7 worm cellular contexts compared by ENCODE assay signal in genomic region chrII:7343668-7344067, ce11.
TF ChIP-seq lines count a peak whose summit lies in the region.

No protein-coding gene starts in this region.

TF ChIP-seq in whole organism, L1 larva, 84 proteins besides CTCF, POLR2A, EP300 and RAD21:
- TF ChIP-seq ama-1 (optimal IDR thresholded peaks at IDR 0.05; lab: Kevin White, UChicago): peak; percentile 4
- TF ChIP-seq fkh-4 (tag; optimal IDR thresholded peaks at IDR 0.05; lab: Kevin White, UChicago; ENCODE audit: borderline replicate concordance): no peak
TF ChIP-seq in whole organism, L1 larva: peak in this region for 1.

TF ChIP-seq in whole organism, L3 larva, 47 proteins besides CTCF, POLR2A, EP300 and RAD21:
- TF ChIP-seq zag-1 (tag; optimal IDR thresholded peaks at IDR 0.05; lab: Kevin White, UChicago) (no peak), nhr-12 (tag; optimal IDR thresholded peaks at IDR 0.05; lab: Kevin White, UChicago) (no peak), nhr-237 (tag; optimal IDR thresholded peaks at IDR 0.05; lab: Kevin White, UChicago) (no peak), elt-3 (tag; optimal IDR thresholded peaks at IDR 0.05; lab: Kevin White, UChicago) (no peak), ama-1 (optimal IDR thresholded peaks at IDR 0.05; lab: Kevin White, UChicago) (peak; percentile 86), lin-39 (tag; optimal IDR thresholded peaks at IDR 0.05; lab: Kevin White, UChicago) (peak; percentile 34), unc-39 (tag; optimal IDR thresholded peaks at IDR 0.05; lab: Kevin White, UChicago) (no peak), aly-2 (tag; optimal IDR thresholded peaks at IDR 0.05; lab: Kevin White, UChicago) (no peak), eor-1 (tag; optimal IDR thresholded peaks at IDR 0.05; lab: Kevin White, UChicago) (no peak), unc-62 (GFP tag; optimal IDR thresholded peaks at IDR 0.05; lab: Kevin White, UChicago) (no peak), sea-2 (GFP tag; optimal IDR thresholded peaks at IDR 0.05; lab: Kevin White, UChicago) (no peak), fos-1 (tag; optimal IDR thresholded peaks at IDR 0.05; lab: Kevin White, UChicago) (no peak), pha-4 (tag; optimal IDR thresholded peaks at IDR 0.05; lab: Kevin White, UChicago) (no peak), ceh-28 (tag; optimal IDR thresholded peaks at IDR 0.05; lab: Kevin White, UChicago) (no peak)

TF ChIP-seq in whole organism, L4 larva, 104 proteins besides CTCF, POLR2A, EP300 and RAD21:
- no peak for TF ChIP-seq Y5F2A.4 (GFP tag; optimal IDR thresholded peaks at IDR 0.05; lab: Kevin White, UChicago)
- no peak for TF ChIP-seq nhr-48 (tag; optimal IDR thresholded peaks at IDR 0.05; lab: Kevin White, UChicago)
- TF ChIP-seq dmd-8 (GFP tag; IDR thresholded peaks at IDR 0.05; lab: Robert Waterston, UW): 0 out of 2 replicates have a peak, but pooled peaks have one; percentile 16
- no peak for TF ChIP-seq F10B5.3 (tag; optimal IDR thresholded peaks at IDR 0.05; lab: Kevin White, UChicago)
- TF ChIP-seq T26A8.4 (GFP tag; IDR thresholded peaks at IDR 0.05; lab: Robert Waterston, UW): 0 out of 2 replicates have a peak, but pooled peaks have one; percentile 8
- TF ChIP-seq Y105C5A.15 (GFP tag; IDR thresholded peaks at IDR 0.05; lab: Robert Waterston, UW): no peak
- TF ChIP-seq aha-1 (tag; lab: Kevin White, UChicago): peak; percentile 6
- TF ChIP-seq mxl-3 (GFP tag; optimal IDR thresholded peaks at IDR 0.05; lab: Kevin White, UChicago): no peak
- no peak for TF ChIP-seq php-3 (GFP tag; IDR thresholded peaks at IDR 0.05; lab: Robert Waterston, UW)

TF ChIP-seq in whole organism, late embryonic, 69 proteins besides CTCF, POLR2A, EP300 and RAD21:
- TF ChIP-seq ceh-2 (tag; optimal IDR thresholded peaks at IDR 0.05; lab: Kevin White, UChicago): peak; percentile 33
- TF ChIP-seq ceh-34 (tag; optimal IDR thresholded peaks at IDR 0.05; lab: Kevin White, UChicago): peak; percentile 26
- no peak for TF ChIP-seq fax-1 (tag; optimal IDR thresholded peaks at IDR 0.05; lab: Kevin White, UChicago)
- TF ChIP-seq gmeb-2 (tag; optimal IDR thresholded peaks at IDR 0.05; lab: Kevin White, UChicago): no peak
- peak; percentile 23 for TF ChIP-seq ets-4 (tag; optimal IDR thresholded peaks at IDR 0.05; lab: Kevin White, UChicago)
- TF ChIP-seq pha-2 (tag; optimal IDR thresholded peaks at IDR 0.05; lab: Kevin White, UChicago): peak; percentile 12

TF ChIP-seq in whole organism, midembryonic, 9 proteins besides CTCF, POLR2A, EP300 and RAD21:
- TF ChIP-seq klf-2 (GFP tag; conservative IDR thresholded peaks at IDR 0.05; lab: Robert Waterston, UW) (no peak), ztf-29 (GFP tag; IDR thresholded peaks at IDR 0.05; lab: Robert Waterston, UW) (0 out of 2 replicates have a peak, but pooled peaks have one; percentile 9)

TF ChIP-seq in whole organism, mixed stage, embryonic, 35 proteins besides CTCF, POLR2A, EP300 and RAD21:
- TF ChIP-seq bed-3 (GFP tag; optimal IDR thresholded peaks at IDR 0.05; lab: Kevin White, UChicago) (no peak), ztf-11 (tag; optimal IDR thresholded peaks at IDR 0.05; lab: Kevin White, UChicago) (no peak), tbx-8 (GFP tag; optimal IDR thresholded peaks at IDR 0.05; lab: Kevin White, UChicago) (no peak), ham-2 (GFP tag; optimal IDR thresholded peaks at IDR 0.05; lab: Kevin White, UChicago) (peak; percentile 56), lin-13 (tag; optimal IDR thresholded peaks at IDR 0.05; lab: Kevin White, UChicago) (no peak), pha-4 (tag; optimal IDR thresholded peaks at IDR 0.05; lab: Kevin White, UChicago) (peak; percentile 70), snpc-4 (tag; optimal IDR thresholded peaks at IDR 0.05; lab: Kevin White, UChicago) (no peak), sptf-1 (tag; optimal IDR thresholded peaks at IDR 0.05; lab: Kevin White, UChicago) (no peak)

TF ChIP-seq in whole organism, young adult, 124 proteins besides CTCF, POLR2A, EP300 and RAD21:
- TF ChIP-seq chd-7 (tag; optimal IDR thresholded peaks at IDR 0.05; lab: Kevin White, UChicago) (peak; percentile 13), ztf-3 (GFP tag; optimal IDR thresholded peaks at IDR 0.05; lab: Kevin White, UChicago) (no peak), ama-1 (optimal IDR thresholded peaks at IDR 0.05; lab: Kevin White, UChicago) (peak; percentile 24), ama-1 (GFP tag; optimal IDR thresholded peaks at IDR 0.05; lab: Kevin White, UChicago) (no peak), cebp-1 (GFP tag; IDR thresholded peaks at IDR 0.05; lab: Robert Waterston, UW) (no peak), cebp-1 (tag; optimal IDR thresholded peaks at IDR 0.05; lab: Kevin White, UChicago) (peak; percentile 1)
TF ChIP-seq in whole organism, young adult: peak in this region for 3.
